Fruit fly (Drosophila melanogaster) whole organism, wandering third instar larva: ENCODE measurements around the gene CG31178.

Experiments
- h ChIP-seq: fragments of 200-800 bp; sonication (Bioruptor generic); optimal IDR thresholded peaks from 3 replicates; lab custom pipeline; 2016; ENCODE audit warnings: missing biosample characterization, mild to moderate bottlenecking, missing genetic modification characterization
- pan ChIP-seq: fragments of >200 bp; optimal IDR thresholded peaks from 2 replicates; lab custom pipeline; 2017
- rgr ChIP-seq: fragments of 200-800 bp; sonication (Bioruptor generic); optimal IDR thresholded peaks from 3 replicates; lab custom pipeline; 2016; ENCODE audit warnings: missing biosample characterization, mild to moderate bottlenecking, missing genetic modification characterization

- TF ChIP-seq rgr (no peak), pan (lab: Kevin White, UChicago) (no peak), h (GFP tag; lab: Kevin White, UChicago) (peak; percentile 1)
Measured at dm6 chr3R:21834234-21835070, 39.1 kb upstream of the CG31178 start.
